Fruit fly (Drosophila melanogaster) whole organism, embryonic: ENCODE data around the gene CG13930.

Source experiments
- Abd-B ChIP-seq: fragments of 200-800 bp; sonication (Bioruptor generic); optimal IDR thresholded peaks from 2 replicates; lab custom pipeline; 2018; ENCODE audit warnings: missing biosample characterization, mild to moderate bottlenecking, missing genetic modification characterization, moderate library complexity
- Adf1 ChIP-seq: fragments of 200-800 bp; sonication (Bioruptor generic); IDR thresholded peaks from 2 replicates; pipeline ENCODE4 v1.3.6; 2022; ENCODE audit warnings: missing biosample characterization, missing genetic modification characterization
- Atf-2 ChIP-seq: fragments of 200-800 bp; sonication (Bioruptor generic); optimal IDR thresholded peaks from 2 replicates; lab custom pipeline; 2016; ENCODE audit warnings: missing biosample characterization, missing genetic modification characterization
- BtbVII ChIP-seq: fragments of 200-800 bp; sonication (Bioruptor generic); optimal IDR thresholded peaks from 3 replicates; lab custom pipeline; 2017; ENCODE audit warnings: missing biosample characterization, mild to moderate bottlenecking, missing genetic modification characterization
- CG10147 ChIP-seq: fragments of 200-800 bp; sonication (Bioruptor generic); optimal IDR thresholded peaks from 2 replicates; lab custom pipeline; 2019; ENCODE audit warnings: missing biosample characterization, mild to moderate bottlenecking, missing genetic modification characterization, moderate library complexity
- CG10565 ChIP-seq: fragments of 200-800 bp; sonication (Bioruptor generic); optimal IDR thresholded peaks from 3 replicates; lab custom pipeline; 2016; ENCODE audit warnings: missing biosample characterization, mild to moderate bottlenecking, missing genetic modification characterization
- CG13424 ChIP-seq: fragments of 200-800 bp; sonication (Bioruptor generic); optimal IDR thresholded peaks from 2 replicates; lab custom pipeline; 2019; ENCODE audit warnings: missing biosample characterization, mild to moderate bottlenecking, missing genetic modification characterization, moderate library complexity
- CG13775 ChIP-seq: fragments of 200-800 bp; sonication (Bioruptor generic); optimal IDR thresholded peaks from 3 replicates; lab custom pipeline; 2017; ENCODE audit warnings: missing biosample characterization, mild to moderate bottlenecking, missing genetic modification characterization
- CG14965 ChIP-seq: fragments of 200-800 bp; sonication (Bioruptor generic); optimal IDR thresholded peaks from 2 replicates; lab custom pipeline; 2016; ENCODE audit warnings: missing biosample characterization, missing genetic modification characterization, borderline replicate concordance
- CG2116 ChIP-seq: fragments of 200-800 bp; sonication (Bioruptor generic); optimal IDR thresholded peaks from 3 replicates; lab custom pipeline; 2018; ENCODE audit warnings: missing biosample characterization, mild to moderate bottlenecking, missing genetic modification characterization
- CG2712 ChIP-seq: fragments of 200-800 bp; optimal IDR thresholded peaks from 3 replicates; lab custom pipeline; 2019; ENCODE audit warnings: missing biosample characterization, mild to moderate bottlenecking, missing genetic modification characterization, moderate library complexity
- CG30020 ChIP-seq: fragments of 200-800 bp; optimal IDR thresholded peaks from 2 replicates; lab custom pipeline; 2019; ENCODE audit warnings: missing biosample characterization, mild to moderate bottlenecking, missing genetic modification characterization, moderate library complexity
- CG5245 ChIP-seq: fragments of 200-800 bp; sonication (Bioruptor generic); optimal IDR thresholded peaks from 3 replicates; lab custom pipeline; 2016; ENCODE audit warnings: missing biosample characterization, missing genetic modification characterization
- CG6654 ChIP-seq: fragments of 200-800 bp; sonication (Bioruptor generic); optimal IDR thresholded peaks from 2 replicates; lab custom pipeline; 2017; ENCODE audit warnings: missing biosample characterization, mild to moderate bottlenecking, missing genetic modification characterization
- CG7928 ChIP-seq: fragments of 200-800 bp; sonication (Bioruptor generic); optimal IDR thresholded peaks from 2 replicates; lab custom pipeline; 2017; ENCODE audit warnings: missing biosample characterization, mild to moderate bottlenecking, missing genetic modification characterization
- CG9727 ChIP-seq: fragments of 200-800 bp; sonication (Bioruptor generic); optimal IDR thresholded peaks from 3 replicates; lab custom pipeline; 2017; ENCODE audit warnings: missing biosample characterization, mild to moderate bottlenecking, missing genetic modification characterization
- CG9876 ChIP-seq: fragments of 200-800 bp; sonication (Bioruptor generic); optimal IDR thresholded peaks from 2 replicates; lab custom pipeline; 2016; ENCODE audit warnings: missing biosample characterization, missing genetic modification characterization
- D19A ChIP-seq: fragments of 200-800 bp; optimal IDR thresholded peaks from 3 replicates; lab custom pipeline; 2019; ENCODE audit warnings: missing biosample characterization, mild to moderate bottlenecking, missing genetic modification characterization, moderate library complexity
- Dp ChIP-seq: fragments of 200-800 bp; sonication (Bioruptor generic); optimal IDR thresholded peaks from 2 replicates; lab custom pipeline; 2018; ENCODE audit warnings: missing biosample characterization, mild to moderate bottlenecking, missing genetic modification characterization, moderate library complexity
- Eip74EF ChIP-seq, 2 experiments: fragments of 200-800 bp in 1 of 2; fragments of >200 bp in 1 of 2; sonication (Bioruptor generic) in 1 of 2; optimal IDR thresholded peaks; 2 replicates each; lab custom pipeline; 2017 to 2019; ENCODE audit warnings: missing biosample characterization in 2 of 2, missing genetic modification characterization in 2 of 2, mild to moderate bottlenecking in 1 of 2, moderate library complexity in 1 of 2
- Gsc ChIP-seq: fragments of 200-800 bp; sonication (Bioruptor generic); IDR thresholded peaks from 2 replicates; pipeline ENCODE4 v1.3.6; 2022; ENCODE audit warnings: missing biosample characterization, missing genetic modification characterization
- Hr78 ChIP-seq, 2 experiments: fragments of 200-800 bp in 1 of 2; fragments of >200 bp in 1 of 2; sonication (Bioruptor generic) in 1 of 2; optimal IDR thresholded peaks; 2 replicates each; lab custom pipeline; 2017 to 2019; ENCODE audit warnings: missing biosample characterization in 2 of 2, missing genetic modification characterization in 2 of 2, mild to moderate bottlenecking in 1 of 2, moderate library complexity in 1 of 2
- Kr ChIP-seq: fragments of 200-800 bp; sonication (Bioruptor generic); optimal IDR thresholded peaks from 2 replicates; lab custom pipeline; 2017; ENCODE audit warnings: missing biosample characterization, mild to moderate bottlenecking, missing genetic modification characterization
- NC2α ChIP-seq: fragments of 200-800 bp; sonication (Bioruptor generic); optimal IDR thresholded peaks from 2 replicates; lab custom pipeline; 2016; ENCODE audit warnings: missing biosample characterization, missing genetic modification characterization
- Ptx1 ChIP-seq: fragments of 200-800 bp; sonication (Bioruptor generic); IDR thresholded peaks from 2 replicates; pipeline ENCODE4 v1.3.6; 2022; ENCODE audit warnings: missing biosample characterization, missing genetic modification characterization
- Xbp1 ChIP-seq: fragments of 200-800 bp; sonication (Bioruptor generic); optimal IDR thresholded peaks from 3 replicates; lab custom pipeline; 2016; ENCODE audit warnings: missing biosample characterization, mild to moderate bottlenecking, missing genetic modification characterization
- Xrp1 ChIP-seq: fragments of 200-800 bp; sonication (Bioruptor generic); IDR thresholded peaks from 2 replicates; pipeline ENCODE4 v1.3.6; 2022; ENCODE audit warnings: missing biosample characterization, missing genetic modification characterization
- ab ChIP-seq: fragments of 200-800 bp; sonication (Bioruptor generic); optimal IDR thresholded peaks from 2 replicates; lab custom pipeline; 2016; ENCODE audit warnings: missing biosample characterization, missing genetic modification characterization
- ap ChIP-seq: fragments of 200-800 bp; sonication (Bioruptor generic); IDR thresholded peaks from 2 replicates; pipeline ENCODE4 v1.3.6; 2022; ENCODE audit warnings: missing biosample characterization, missing genetic modification characterization
- ash1 ChIP-seq: fragments of 200-800 bp; sonication (Bioruptor generic); optimal IDR thresholded peaks from 2 replicates; lab custom pipeline; 2018; ENCODE audit warnings: missing biosample characterization, mild to moderate bottlenecking, missing genetic modification characterization
- ci ChIP-seq: fragments of 200-800 bp; sonication (Bioruptor generic); IDR thresholded peaks from 3 replicates; pipeline ENCODE4 v1.3.6; 2022; ENCODE audit warnings: missing biosample characterization, missing genetic modification characterization
- disco-r ChIP-seq: fragments of 200-800 bp; sonication (Bioruptor generic); optimal IDR thresholded peaks from 2 replicates; lab custom pipeline; 2016; ENCODE audit warnings: missing biosample characterization, missing genetic modification characterization
- dm ChIP-seq: fragments of 200-800 bp; sonication (Bioruptor generic); optimal IDR thresholded peaks from 3 replicates; lab custom pipeline; 2016; ENCODE audit warnings: missing biosample characterization, missing genetic modification characterization
- fu2 ChIP-seq: fragments of 200-800 bp; sonication (Bioruptor generic); optimal IDR thresholded peaks from 2 replicates; lab custom pipeline; 2016; ENCODE audit warnings: missing biosample characterization, missing genetic modification characterization
- gcm ChIP-seq: fragments of 200-800 bp; sonication (Bioruptor generic); optimal IDR thresholded peaks from 2 replicates; lab custom pipeline; 2019; ENCODE audit warnings: missing biosample characterization, mild to moderate bottlenecking, missing genetic modification characterization, moderate library complexity
- her ChIP-seq: fragments of 200-800 bp; sonication (Bioruptor generic); optimal IDR thresholded peaks from 2 replicates; lab custom pipeline; 2016; ENCODE audit warnings: missing biosample characterization, missing genetic modification characterization
- inv ChIP-seq: fragments of 200-800 bp; sonication (Bioruptor generic); IDR thresholded peaks from 2 replicates; pipeline ENCODE4 v1.3.6; 2022; ENCODE audit warnings: missing biosample characterization, missing genetic modification characterization; ENCODE audit not compliant: partially characterized antibody
- mam ChIP-seq: fragments of 200-800 bp; sonication (Bioruptor generic); optimal IDR thresholded peaks from 3 replicates; lab custom pipeline; 2016; ENCODE audit warnings: missing biosample characterization, missing genetic modification characterization
- mirr ChIP-seq: fragments of 200-800 bp; sonication (Bioruptor generic); optimal IDR thresholded peaks from 3 replicates; lab custom pipeline; 2018; ENCODE audit warnings: missing biosample characterization, mild to moderate bottlenecking, missing genetic modification characterization
- nerfin-2 ChIP-seq: fragments of 200-800 bp; sonication (Bioruptor generic); IDR thresholded peaks from 2 replicates; pipeline ENCODE4 v1.3.6; 2022; ENCODE audit warnings: missing biosample characterization, missing genetic modification characterization; ENCODE audit not compliant: partially characterized antibody
- pan ChIP-seq, 4 experiments: fragments of >200 bp in 3 of 4; fragments of 200-800 bp in 1 of 4; sonication (Bioruptor generic) in 1 of 4; optimal IDR thresholded peaks in 3 of 4; IDR thresholded peaks in 1 of 4; 2 replicates each; pipeline versions ENCODE4 v1.3.6 to Lab custom; 2017 to 2022; ENCODE audit warnings: missing biosample characterization in 2 of 4, missing genetic modification characterization in 2 of 4, mixed read lengths in 1 of 4
- repo ChIP-seq: fragments of 200-800 bp; sonication (Bioruptor generic); optimal IDR thresholded peaks from 2 replicates; lab custom pipeline; 2016; ENCODE audit warnings: missing biosample characterization, missing genetic modification characterization
- run ChIP-seq: fragments of 200-800 bp; sonication (Bioruptor generic); optimal IDR thresholded peaks from 3 replicates; lab custom pipeline; 2018; ENCODE audit warnings: missing biosample characterization, mild to moderate bottlenecking, missing genetic modification characterization
- salm ChIP-seq: fragments of 200-800 bp; sonication (Bioruptor generic); optimal IDR thresholded peaks from 2 replicates; lab custom pipeline; 2018; ENCODE audit warnings: missing biosample characterization, mild to moderate bottlenecking, missing genetic modification characterization
- slbo ChIP-seq: fragments of 200-800 bp; sonication (Bioruptor generic); IDR thresholded peaks from 2 replicates; pipeline ENCODE4 v1.3.6; 2022; ENCODE audit warnings: missing biosample characterization, missing genetic modification characterization
- so ChIP-seq: fragments of 200-800 bp; sonication (Bioruptor generic); IDR thresholded peaks from 3 replicates; pipeline ENCODE4 v1.3.6; 2022; ENCODE audit warnings: missing biosample characterization, missing genetic modification characterization
- sqz ChIP-seq: fragments of 200-800 bp; sonication (Bioruptor generic); optimal IDR thresholded peaks from 3 replicates; lab custom pipeline; 2018; ENCODE audit warnings: missing biosample characterization, mild to moderate bottlenecking, missing genetic modification characterization
- tup ChIP-seq: fragments of 200-800 bp; sonication (Bioruptor generic); optimal IDR thresholded peaks from 2 replicates; lab custom pipeline; 2016; ENCODE audit warnings: missing biosample characterization, mild to moderate bottlenecking, missing genetic modification characterization, moderate library complexity
- zf30C ChIP-seq: fragments of 200-800 bp; sonication (Bioruptor generic); optimal IDR thresholded peaks from 3 replicates; lab custom pipeline; 2018; ENCODE audit warnings: missing biosample characterization, mild to moderate bottlenecking, missing genetic modification characterization

Gene CG13930

dm6 chr3L:1639185-1639812 is 33.2 kb downstream of the CG13930 start, which contains the start of the genes Mettl2 and Bgb (continued):
- TF ChIP-seq CG13775: peak; percentile 80
- TF ChIP-seq pan (optimal IDR thresholded peaks at IDR 0.05; lab: Kevin White, UChicago): no peak
- peak in 1 of 2 experiments; percentile 79 for TF ChIP-seq pan (GFP tag; optimal IDR thresholded peaks at IDR 0.05 in 1 of 2, IDR thresholded peaks at IDR 0.05 in 1 of 2)
- TF ChIP-seq slbo (GFP tag; lab: Robert Waterston, UW): peak; percentile 89
- TF ChIP-seq inv: peak; percentile 84
- peak; percentile 76 for TF ChIP-seq CG13424
- peak; percentile 62 for TF ChIP-seq CG9876 (GFP tag; lab: Kevin White, UChicago)
- TF ChIP-seq tup (GFP tag; lab: Kevin White, UChicago): no peak
- TF ChIP-seq Hr78 (GFP tag; optimal IDR thresholded peaks at IDR 0.05; lab: Kevin White, UChicago): no peak
- TF ChIP-seq ap: no peak
- peak; percentile 27 for TF ChIP-seq mirr
- peak; percentile 72 for TF ChIP-seq CG9727 (GFP tag; lab: Kevin White, UChicago)
- TF ChIP-seq Atf-2 (GFP tag; lab: Kevin White, UChicago): peak; percentile 64
- TF ChIP-seq ci (GFP tag; lab: Robert Waterston, UW): peak; percentile 66; the same call in 2 of the 3 replicates
- TF ChIP-seq sqz (GFP tag; lab: Kevin White, UChicago): no peak
- peak; percentile 45 for TF ChIP-seq repo (GFP tag; lab: Kevin White, UChicago)
- peak; percentile 87 for TF ChIP-seq Xbp1
- peak; percentile 81 for TF ChIP-seq run (tag; lab: Kevin White, UChicago)
- peak; percentile 60 for TF ChIP-seq disco-r (GFP tag; lab: Kevin White, UChicago)
- TF ChIP-seq BtbVII (GFP tag; lab: Kevin White, UChicago): peak; percentile 8
- peak; percentile 53 for TF ChIP-seq CG2116
- TF ChIP-seq CG14965 (GFP tag; lab: Kevin White, UChicago): no peak
- TF ChIP-seq ash1 (GFP tag; lab: Kevin White, UChicago): no peak
- TF ChIP-seq CG6654 (GFP tag; lab: Kevin White, UChicago): peak; percentile 16
- peak; percentile 1 for TF ChIP-seq CG10565
- peak; percentile 35 for TF ChIP-seq dm (GFP tag; lab: Kevin White, UChicago)
- peak; percentile 86 for TF ChIP-seq Abd-B
- peak; percentile 49 for TF ChIP-seq ab
- TF ChIP-seq Adf1 (GFP tag; lab: Robert Waterston, UW): no peak
- TF ChIP-seq gcm: peak; percentile 31
- no peak; the same call in 2 of the 3 replicates for TF ChIP-seq so (GFP tag; lab: Robert Waterston, UW)
- TF ChIP-seq Gsc (GFP tag; lab: Robert Waterston, UW): peak; percentile 64
- no peak for TF ChIP-seq nerfin-2
- peak; percentile 90 for TF ChIP-seq mam (GFP tag; lab: Kevin White, UChicago)
- peak; percentile 2 for TF ChIP-seq CG7928 (GFP tag; lab: Kevin White, UChicago)
- TF ChIP-seq her: peak; percentile 46
- TF ChIP-seq Eip74EF (GFP tag; optimal IDR thresholded peaks at IDR 0.05; lab: Kevin White, UChicago): no peak
- peak; percentile 77 for TF ChIP-seq CG2712
- TF ChIP-seq fu2 (GFP tag; lab: Kevin White, UChicago): peak; percentile 71
- TF ChIP-seq CG10147 (GFP tag; lab: Kevin White, UChicago): peak; percentile 76
- TF ChIP-seq Xrp1: peak; percentile 76
- peak; percentile 57 for TF ChIP-seq CG30020 (tag; lab: Kevin White, UChicago)
- TF ChIP-seq CG5245 (GFP tag; lab: Kevin White, UChicago): peak; percentile 65
- peak; percentile 89 for TF ChIP-seq Ptx1 (GFP tag; lab: Robert Waterston, UW)
- TF ChIP-seq zf30C (GFP tag; lab: Kevin White, UChicago): no peak
- peak; percentile 62 for TF ChIP-seq Dp (GFP tag; lab: Kevin White, UChicago)
- TF ChIP-seq D19A (tag; lab: Kevin White, UChicago): no peak
- no peak for TF ChIP-seq salm (tag; lab: Kevin White, UChicago)
- no peak for TF ChIP-seq Kr (GFP tag; lab: Kevin White, UChicago)
- TF ChIP-seq NC2α: peak; percentile 23
